Worm (Caenorhabditis elegans) whole organism, late embryonic: Measurements from ENCODE around the gene C35B1.9.

Experiments used
- ceh-2 ChIP-seq: sonication (generic microtip); optimal IDR thresholded peaks from 2 replicates; lab custom pipeline; 2016; ENCODE audit warnings: missing genotype, missing genetic modification characterization, missing compliant biosample characterization
- ceh-22 ChIP-seq: sonication (generic microtip); optimal IDR thresholded peaks from 2 replicates; lab custom pipeline; 2017; ENCODE audit warnings: missing biosample characterization, missing genetic modification characterization
- ceh-31 ChIP-seq: sonication (generic microtip); optimal IDR thresholded peaks from 2 replicates; lab custom pipeline; 2016; ENCODE audit warnings: missing genetic modification characterization, missing compliant biosample characterization
- dmd-4 ChIP-seq: sonication (generic microtip); optimal IDR thresholded peaks from 2 replicates; lab custom pipeline; 2016; ENCODE audit warnings: borderline replicate concordance, missing genetic modification characterization, missing compliant biosample characterization
- hlh-13 ChIP-seq: fragments of 200-800 bp; sonication (Bioruptor generic); optimal IDR thresholded peaks from 2 replicates; lab custom pipeline; 2018; ENCODE audit warnings: mild to moderate bottlenecking, missing genetic modification characterization, missing compliant biosample characterization
- madf-2 ChIP-seq: sonication (generic microtip); optimal IDR thresholded peaks from 2 replicates; lab custom pipeline; 2017; ENCODE audit warnings: missing genetic modification characterization, missing compliant biosample characterization
- nhr-11 ChIP-seq: fragments of 150-350 bp; optimal IDR thresholded peaks from 2 replicates; lab custom pipeline; 2014; ENCODE audit warnings: missing biosample characterization, missing genetic modification characterization
- npax-4 ChIP-seq: sonication (generic microtip); optimal IDR thresholded peaks from 2 replicates; lab custom pipeline; 2016; ENCODE audit warnings: missing genetic modification characterization, missing compliant biosample characterization
- pat-9 ChIP-seq: fragments of 200-800 bp; sonication (Bioruptor generic); optimal IDR thresholded peaks from 2 replicates; lab custom pipeline; 2018; ENCODE audit warnings: mild to moderate bottlenecking, missing genetic modification characterization, moderate library complexity, missing compliant biosample characterization
- pha-4 ChIP-seq: fragments of 150-350 bp; optimal IDR thresholded peaks from 2 replicates; lab custom pipeline; 2018; ENCODE audit warnings: missing biosample characterization, missing genetic modification reagents, missing genetic modification characterization
- sox-4 ChIP-seq: sonication (generic microtip); optimal IDR thresholded peaks from 2 replicates; lab custom pipeline; 2017; ENCODE audit warnings: mild to moderate bottlenecking, missing genetic modification characterization, inconsistent platforms, missing compliant biosample characterization
- tbx-2 ChIP-seq: sonication (generic microtip); optimal IDR thresholded peaks from 2 replicates; lab custom pipeline; 2016; ENCODE audit warnings: missing genetic modification characterization, missing compliant biosample characterization
- unc-42 ChIP-seq: sonication (generic microtip); optimal IDR thresholded peaks from 2 replicates; lab custom pipeline; 2016; ENCODE audit warnings: missing genotype, missing genetic modification characterization, missing compliant biosample characterization

ce11 chrIV:4099773-4100172 is 19.0 kb upstream of the C35B1.9 start:
- TF ChIP-seq pha-4 (tag; lab: Kevin White, UChicago) (no peak), npax-4 (no peak), hlh-13 (no peak), ceh-22 (tag; lab: Kevin White, UChicago) (no peak), ceh-2 (tag; lab: Kevin White, UChicago) (no peak), nhr-11 (tag; lab: Kevin White, UChicago) (no peak), dmd-4 (tag; lab: Kevin White, UChicago) (no peak), sox-4 (tag; lab: Kevin White, UChicago) (no peak), pat-9 (tag; lab: Kevin White, UChicago) (no peak), ceh-31 (tag; lab: Kevin White, UChicago) (no peak), tbx-2 (tag; lab: Kevin White, UChicago) (no peak), unc-42 (tag; lab: Kevin White, UChicago) (no peak), madf-2 (tag; lab: Kevin White, UChicago) (no peak)
